Worm (Caenorhabditis elegans): ENCODE data around the gene B0554.4.

DNA sequence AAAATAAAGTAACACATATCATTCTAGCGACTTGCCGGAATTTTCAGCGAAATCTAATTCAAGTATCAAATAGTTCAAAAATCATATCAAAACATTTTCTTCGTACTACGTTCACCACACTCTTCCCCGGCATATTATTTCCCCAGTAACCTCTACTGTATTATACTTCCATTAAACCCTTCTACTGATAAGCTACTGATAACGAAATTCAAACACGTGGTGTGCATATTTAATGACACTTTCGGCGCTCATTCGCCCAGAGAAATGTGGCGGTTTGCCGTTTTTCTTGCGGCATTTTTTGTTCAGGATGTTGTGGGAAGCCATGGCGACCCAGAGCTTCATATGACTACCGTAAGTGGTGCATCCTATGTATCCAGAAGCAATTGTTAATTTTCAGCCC lies 43.5 kb upstream of the B0554.4 start, which contains the start of gene lipl-5:
- TF ChIP-seq mec-3 (tag; optimal IDR thresholded peaks at IDR 0.05; ENCODE audit: borderline replicate concordance) (no peak), pha-4 (tag; optimal IDR thresholded peaks at IDR 0.05) (no peak)
